Fruit fly (Drosophila melanogaster) whole organism, prepupa: ENCODE results near the gene CG33941.
A peak's percentile ranks its signal among the peaks of the same experiment; 100 is the strongest.

ENCODE experiments used
- Blimp-1 ChIP-seq: fragments of 200-800 bp; sonication (Bioruptor generic); optimal IDR thresholded peaks from 3 replicates; lab custom pipeline; 2017; ENCODE audit warnings: missing biosample characterization, missing genetic modification characterization, mild to moderate bottlenecking, moderate library complexity, missing genetic modification reagents
- CG10669 ChIP-seq: fragments of 200-800 bp; sonication (Bioruptor generic); optimal IDR thresholded peaks from 3 replicates; lab custom pipeline; 2018; ENCODE audit warnings: missing biosample characterization, mild to moderate bottlenecking, missing genetic modification characterization, moderate library complexity
- CG11294 ChIP-seq: fragments of 200-800 bp; sonication (Bioruptor generic); IDR thresholded peaks from 2 replicates; pipeline ENCODE4 v1.3.6; 2022; ENCODE audit warnings: missing biosample characterization, missing genetic modification characterization
- CG11762 ChIP-seq: fragments of 200-800 bp; sonication (Bioruptor generic); optimal IDR thresholded peaks from 3 replicates; lab custom pipeline; 2016; ENCODE audit warnings: missing biosample characterization, missing genetic modification characterization; ENCODE audit not compliant: insufficient read depth
- CG11902 ChIP-seq: fragments of 200-800 bp; sonication (Bioruptor generic); optimal IDR thresholded peaks from 3 replicates; lab custom pipeline; 2016; ENCODE audit warnings: missing biosample characterization, missing genetic modification characterization
- CG15336 ChIP-seq: fragments of 200-800 bp; sonication (Bioruptor generic); IDR thresholded peaks from 2 replicates; pipeline ENCODE4 v1.3.6; 2022; ENCODE audit warnings: missing biosample characterization, missing genetic modification characterization
- CG1621 ChIP-seq: fragments of 200-800 bp; sonication (Bioruptor generic); optimal IDR thresholded peaks from 3 replicates; lab custom pipeline; 2018; ENCODE audit warnings: missing biosample characterization, mild to moderate bottlenecking, missing genetic modification characterization
- CG16779 ChIP-seq: fragments of 200-800 bp; sonication (Bioruptor generic); optimal IDR thresholded peaks from 3 replicates; lab custom pipeline; 2017; ENCODE audit warnings: missing biosample characterization, mild to moderate bottlenecking, missing genetic modification characterization
- CG3032 ChIP-seq: fragments of 200-800 bp; optimal IDR thresholded peaks from 2 replicates; lab custom pipeline; 2019; ENCODE audit warnings: missing biosample characterization, mild to moderate bottlenecking, missing genetic modification characterization, moderate library complexity
- CG31627 ChIP-seq: fragments of 200-800 bp; sonication (Bioruptor generic); optimal IDR thresholded peaks from 3 replicates; lab custom pipeline; 2016; ENCODE audit warnings: missing biosample characterization, missing genetic modification characterization
- CG34406 ChIP-seq: fragments of 200-800 bp; sonication (Bioruptor generic); optimal IDR thresholded peaks from 3 replicates; lab custom pipeline; 2016; ENCODE audit warnings: missing biosample characterization, missing genetic modification characterization
- CG3919 ChIP-seq: fragments of 200-800 bp; sonication (Bioruptor generic); optimal IDR thresholded peaks from 3 replicates; lab custom pipeline; 2016; ENCODE audit warnings: missing biosample characterization, missing genetic modification characterization
- CG4318 ChIP-seq: fragments of 200-800 bp; sonication (Bioruptor generic); optimal IDR thresholded peaks from 3 replicates; lab custom pipeline; 2017; ENCODE audit warnings: missing biosample characterization, mild to moderate bottlenecking, missing genetic modification characterization
- CG6808 ChIP-seq: fragments of 200-800 bp; sonication (Bioruptor generic); optimal IDR thresholded peaks from 3 replicates; lab custom pipeline; 2017; ENCODE audit warnings: missing biosample characterization, missing genetic modification characterization, mild to moderate bottlenecking, moderate library complexity, missing genetic modification reagents
- CG7368 ChIP-seq: fragments of 200-800 bp; sonication (Bioruptor generic); optimal IDR thresholded peaks from 3 replicates; lab custom pipeline; 2016; ENCODE audit warnings: missing biosample characterization, missing genetic modification characterization
- CG8119 ChIP-seq: fragments of 200-800 bp; sonication (Bioruptor generic); IDR thresholded peaks from 3 replicates; pipeline ENCODE4 v1.3.6; 2022; ENCODE audit warnings: missing biosample characterization, missing genetic modification characterization
- CG8319 ChIP-seq: fragments of 200-800 bp; sonication (Bioruptor generic); optimal IDR thresholded peaks from 3 replicates; lab custom pipeline; 2016; ENCODE audit warnings: missing biosample characterization, missing genetic modification characterization
- CG9139 ChIP-seq: fragments of 200-800 bp; sonication (Bioruptor generic); optimal IDR thresholded peaks from 3 replicates; lab custom pipeline; 2017; ENCODE audit warnings: missing biosample characterization, mild to moderate bottlenecking, missing genetic modification characterization
- Eip75B ChIP-seq: fragments of 200-800 bp; sonication (Bioruptor generic); optimal IDR thresholded peaks from 3 replicates; lab custom pipeline; 2016; ENCODE audit warnings: missing biosample characterization, missing genetic modification characterization
- Eip78C ChIP-seq: fragments of 200-800 bp; sonication (Bioruptor generic); peaks from one replicate; lab custom pipeline; 2016; ENCODE audit warnings: missing biosample characterization, missing genetic modification characterization
- Eip93F ChIP-seq: fragments of 200-800 bp; sonication (Bioruptor generic); optimal IDR thresholded peaks from 2 replicates; lab custom pipeline; 2016; ENCODE audit warnings: missing biosample characterization, mild to moderate bottlenecking, missing genetic modification characterization
- Ets21C ChIP-seq: fragments of 200-800 bp; sonication (Bioruptor generic); optimal IDR thresholded peaks from 3 replicates; lab custom pipeline; 2016; ENCODE audit warnings: missing biosample characterization, missing genetic modification characterization
- Ets96B ChIP-seq: fragments of 200-800 bp; optimal IDR thresholded peaks from 2 replicates; lab custom pipeline; 2019; ENCODE audit warnings: missing biosample characterization, mild to moderate bottlenecking, missing genetic modification characterization, moderate library complexity
- Gug ChIP-seq: fragments of 200-800 bp; sonication (Bioruptor generic); IDR thresholded peaks from 2 replicates; pipeline ENCODE4 v1.3.6; 2022; ENCODE audit warnings: missing biosample characterization, missing genetic modification characterization
- Hr38 ChIP-seq: sonication (Bioruptor generic); optimal IDR thresholded peaks from 2 replicates; lab custom pipeline; 2016; ENCODE audit warnings: missing biosample characterization, missing genetic modification characterization
- Hr39 ChIP-seq: fragments of 200-800 bp; sonication (Bioruptor generic); optimal IDR thresholded peaks from 2 replicates; lab custom pipeline; 2016; ENCODE audit warnings: missing biosample characterization, missing genetic modification characterization
- Hr4 ChIP-seq: fragments of 200-800 bp; sonication (Bioruptor generic); optimal IDR thresholded peaks from 3 replicates; lab custom pipeline; 2016; ENCODE audit warnings: missing biosample characterization, missing genetic modification characterization
- Met ChIP-seq: fragments of 200-800 bp; sonication (Bioruptor generic); optimal IDR thresholded peaks from 3 replicates; lab custom pipeline; 2016; ENCODE audit warnings: missing biosample characterization, missing genetic modification characterization
- OdsH ChIP-seq: fragments of 200-800 bp; sonication (Bioruptor generic); optimal IDR thresholded peaks from 3 replicates; lab custom pipeline; 2016; ENCODE audit warnings: missing biosample characterization, missing genetic modification characterization
- Smox ChIP-seq: fragments of 200-800 bp; sonication (Bioruptor generic); optimal IDR thresholded peaks from 3 replicates; lab custom pipeline; 2016; ENCODE audit warnings: missing biosample characterization, missing genetic modification characterization
- Sox15 ChIP-seq: fragments of 200-800 bp; sonication (Bioruptor generic); optimal IDR thresholded peaks from 3 replicates; lab custom pipeline; 2016; ENCODE audit warnings: missing biosample characterization, missing genetic modification characterization
- achi ChIP-seq: fragments of 200-800 bp; sonication (Bioruptor generic); optimal IDR thresholded peaks from 3 replicates; lab custom pipeline; 2016; ENCODE audit warnings: missing biosample characterization, missing genetic modification characterization
- cyc ChIP-seq: fragments of 200-800 bp; sonication (Bioruptor generic); optimal IDR thresholded peaks from 3 replicates; lab custom pipeline; 2016; ENCODE audit warnings: missing biosample characterization, missing genetic modification characterization
- eg ChIP-seq: fragments of 200-800 bp; sonication (Bioruptor generic); IDR thresholded peaks from 3 replicates; pipeline ENCODE4 v1.3.6; 2022; ENCODE audit warnings: missing biosample characterization, missing genetic modification characterization
- esn ChIP-seq: fragments of 200-800 bp; sonication (Bioruptor generic); optimal IDR thresholded peaks from 2 replicates; lab custom pipeline; 2016; ENCODE audit warnings: missing biosample characterization, mild to moderate bottlenecking, missing genetic modification characterization, moderate library complexity
- fd59A ChIP-seq: fragments of 200-800 bp; sonication (Bioruptor generic); optimal IDR thresholded peaks from 2 replicates; lab custom pipeline; 2017; ENCODE audit warnings: missing biosample characterization, mild to moderate bottlenecking, missing genetic modification characterization, missing genetic modification reagents
- fd85E ChIP-seq: fragments of 200-800 bp; sonication (Bioruptor generic); optimal IDR thresholded peaks from 3 replicates; lab custom pipeline; 2016; ENCODE audit warnings: missing biosample characterization, missing genetic modification characterization
- fkh ChIP-seq: fragments of 200-800 bp; sonication (Bioruptor generic); optimal IDR thresholded peaks from 3 replicates; lab custom pipeline; 2017; ENCODE audit warnings: missing biosample characterization, mild to moderate bottlenecking, missing genetic modification characterization, moderate library complexity
- lz ChIP-seq: fragments of 200-800 bp; sonication (Bioruptor generic); optimal IDR thresholded peaks from 3 replicates; lab custom pipeline; 2016; ENCODE audit warnings: missing biosample characterization, missing genetic modification characterization
- net ChIP-seq: fragments of 200-800 bp; sonication (Bioruptor generic); optimal IDR thresholded peaks from 3 replicates; lab custom pipeline; 2016; ENCODE audit warnings: missing biosample characterization, missing genetic modification characterization
- pdm3 ChIP-seq: fragments of 200-800 bp; sonication (Bioruptor generic); optimal IDR thresholded peaks from 3 replicates; lab custom pipeline; 2016; ENCODE audit warnings: missing biosample characterization, missing genetic modification characterization
- salr ChIP-seq, 2 experiments: fragments of 200-800 bp; sonication (Bioruptor generic); optimal IDR thresholded peaks; 3 replicates each; lab custom pipeline; 2016 to 2018; ENCODE audit warnings: missing biosample characterization in 2 of 2, missing genetic modification characterization in 2 of 2, mild to moderate bottlenecking in 1 of 2
- spab ChIP-seq: fragments of 200-800 bp; sonication (Bioruptor generic); optimal IDR thresholded peaks from 2 replicates; lab custom pipeline; 2017; ENCODE audit warnings: missing biosample characterization, mild to moderate bottlenecking, missing genetic modification characterization, missing genetic modification reagents
- ss ChIP-seq, 2 experiments: fragments of 200-800 bp; sonication (Bioruptor generic); optimal IDR thresholded peaks; 2 replicates in 1 of 2; 3 replicates in 1 of 2; lab custom pipeline; 2017 to 2018; ENCODE audit warnings: mild to moderate bottlenecking in 2 of 2, missing biosample characterization in 2 of 2, missing genetic modification characterization in 2 of 2, moderate library complexity in 1 of 2
- svp ChIP-seq: fragments of 200-800 bp; sonication (Bioruptor generic); peaks from one replicate; lab custom pipeline; 2016; ENCODE audit warnings: missing biosample characterization, missing genetic modification characterization
- topi ChIP-seq: fragments of 200-800 bp; sonication (Bioruptor generic); optimal IDR thresholded peaks from 3 replicates; lab custom pipeline; 2016; ENCODE audit warnings: missing biosample characterization, missing genetic modification characterization
- vri ChIP-seq: fragments of 200-800 bp; sonication (Bioruptor generic); optimal IDR thresholded peaks from 3 replicates; lab custom pipeline; 2016; ENCODE audit warnings: missing biosample characterization, mild to moderate bottlenecking, missing genetic modification characterization

The CG33941 gene

dm6 chr4:487480-487879 is 20.2 kb downstream of the CG33941 start:
- no peak for TF ChIP-seq Hr39
- TF ChIP-seq salr (GFP tag; optimal IDR thresholded peaks at IDR 0.05; lab: Kevin White, UChicago): no peak
- no peak for TF ChIP-seq fkh (GFP tag; lab: Kevin White, UChicago)
- no peak for TF ChIP-seq CG1621 (tag; lab: Kevin White, UChicago)
- no peak for TF ChIP-seq fd85E (GFP tag; lab: Kevin White, UChicago)
- no peak for TF ChIP-seq Gug (GFP tag; lab: Robert Waterston, UW)
- no peak for TF ChIP-seq CG4318
- no peak for TF ChIP-seq eg (GFP tag; lab: Robert Waterston, UW)
- no peak for TF ChIP-seq CG31627 (GFP tag; lab: Kevin White, UChicago)
- no peak for TF ChIP-seq CG8319 (GFP tag; lab: Kevin White, UChicago)
- TF ChIP-seq lz (GFP tag; lab: Kevin White, UChicago): no peak
- TF ChIP-seq cyc: no peak
- peak; percentile 42 for TF ChIP-seq svp (GFP tag; lab: Kevin White, UChicago)
- no peak for TF ChIP-seq Eip93F
- TF ChIP-seq Eip78C (GFP tag; lab: Kevin White, UChicago): peak; percentile 57

- TF ChIP-seq fkh (GFP tag; lab: Kevin White, UChicago): no peak
- TF ChIP-seq Ets21C (GFP tag; lab: Kevin White, UChicago): peak; percentile 50
- peak; percentile 54 for TF ChIP-seq achi
- TF ChIP-seq Met (GFP tag; lab: Kevin White, UChicago): peak; percentile 77
- peak; percentile 90 for TF ChIP-seq Eip78C (GFP tag; lab: Kevin White, UChicago)
- no peak for TF ChIP-seq Hr4 (GFP tag; lab: Kevin White, UChicago)
- peak; percentile 44 for TF ChIP-seq CG7368 (GFP tag; lab: Kevin White, UChicago)
- peak; percentile 69 for TF ChIP-seq CG6808 (GFP tag; lab: Kevin White, UChicago)
- peak; percentile 54 for TF ChIP-seq CG34406 (GFP tag; lab: Kevin White, UChicago)
- TF ChIP-seq Smox (GFP tag; lab: Kevin White, UChicago): peak; percentile 67
- TF ChIP-seq Blimp-1 (GFP tag; lab: Kevin White, UChicago): no peak
- TF ChIP-seq CG3032 (tag; lab: Kevin White, UChicago): peak; percentile 57
- TF ChIP-seq Hr39: peak; percentile 67
- no peak for TF ChIP-seq eg (GFP tag; lab: Robert Waterston, UW)
- TF ChIP-seq esn (GFP tag; lab: Kevin White, UChicago): peak; percentile 64
- peak; percentile 67 for TF ChIP-seq CG31627 (GFP tag; lab: Kevin White, UChicago)
- no peak for TF ChIP-seq Eip93F
- TF ChIP-seq CG8319 (GFP tag; lab: Kevin White, UChicago): peak; percentile 35
- TF ChIP-seq cyc: peak; percentile 70
- peak; percentile 5 for TF ChIP-seq CG9139 (GFP tag; lab: Kevin White, UChicago)
- no peak for TF ChIP-seq CG3919 (GFP tag; lab: Kevin White, UChicago)
- TF ChIP-seq ss (GFP tag; optimal IDR thresholded peaks at IDR 0.05; lab: Kevin White, UChicago): peak; percentile 57 to 85
- no peak for TF ChIP-seq CG8119
- TF ChIP-seq net (GFP tag; lab: Kevin White, UChicago): peak; percentile 40
- TF ChIP-seq Sox15 (GFP tag; lab: Kevin White, UChicago): no peak
- peak; percentile 53 for TF ChIP-seq Ets96B
- no peak for TF ChIP-seq CG16779 (tag; lab: Kevin White, UChicago)
- TF ChIP-seq CG11902: peak; percentile 46
- no peak for TF ChIP-seq spab (GFP tag; lab: Kevin White, UChicago)
- TF ChIP-seq pdm3: peak; percentile 63
- TF ChIP-seq CG10669 (GFP tag; lab: Kevin White, UChicago): peak; percentile 50
- peak; percentile 60 for TF ChIP-seq vri (GFP tag; lab: Kevin White, UChicago)
- TF ChIP-seq Gug (GFP tag; lab: Robert Waterston, UW): no peak
- TF ChIP-seq fd59A (GFP tag; lab: Kevin White, UChicago): peak; percentile 13
- TF ChIP-seq CG11762 (GFP tag; lab: Kevin White, UChicago): no peak
- TF ChIP-seq Hr38 (GFP tag; lab: Kevin White, UChicago): no peak
- TF ChIP-seq topi (GFP tag; lab: Kevin White, UChicago): peak; percentile 65
- TF ChIP-seq salr (GFP tag; optimal IDR thresholded peaks at IDR 0.05; lab: Kevin White, UChicago): peak in 1 of 2 experiments; percentile 9
- TF ChIP-seq CG1621 (tag; lab: Kevin White, UChicago): no peak
- TF ChIP-seq CG15336 (GFP tag; lab: Robert Waterston, UW): no peak; the same call in 1 of the 2 replicates
- peak; percentile 61 for TF ChIP-seq OdsH (GFP tag; lab: Kevin White, UChicago)
- no peak for TF ChIP-seq Eip75B (GFP tag; lab: Kevin White, UChicago)
- TF ChIP-seq CG11294: no peak
- TF ChIP-seq fd85E (GFP tag; lab: Kevin White, UChicago): no peak
- TF ChIP-seq svp (GFP tag; lab: Kevin White, UChicago): peak; percentile 84
Measured at dm6 chr4:488828-489560, 21.7 kb downstream of the CG33941 start, which contains the start of gene Asator. TSS of gene Asator (minus strand) at chr4:488994.
